Fruit fly (Drosophila melanogaster) whole organism, pupa: ENCODE measurements around the gene CAH7.

ENCODE experiments used
- CG10348 ChIP-seq: fragments of 200-800 bp; sonication (Bioruptor generic); IDR thresholded peaks from 2 replicates; pipeline ENCODE4 v1.3.6; 2022; ENCODE audit warnings: missing biosample characterization, missing genetic modification characterization
- CG14655 ChIP-seq: fragments of 200-800 bp; sonication (Bioruptor generic); optimal IDR thresholded peaks from 3 replicates; lab custom pipeline; 2017; ENCODE audit warnings: mild to moderate bottlenecking, missing biosample characterization, missing genetic modification reagents, missing genetic modification characterization
- CG15710 ChIP-seq: fragments of 200-800 bp; sonication (Bioruptor generic); optimal IDR thresholded peaks from 2 replicates; lab custom pipeline; 2018; ENCODE audit warnings: missing biosample characterization, mild to moderate bottlenecking, missing genetic modification characterization, moderate library complexity
- CG32121 ChIP-seq: fragments of 200-800 bp; sonication (Bioruptor generic); IDR thresholded peaks from 2 replicates; pipeline ENCODE4 v1.3.6; 2022; ENCODE audit warnings: missing biosample characterization, missing genetic modification characterization
- CG34367 ChIP-seq: fragments of 200-800 bp; sonication (Bioruptor generic); optimal IDR thresholded peaks from 2 replicates; lab custom pipeline; 2018; ENCODE audit warnings: missing biosample characterization, mild to moderate bottlenecking, missing genetic modification characterization
- CG4496 ChIP-seq: fragments of 200-800 bp; sonication (Bioruptor generic); IDR thresholded peaks from 3 replicates; pipeline ENCODE4 v1.3.6; 2022; ENCODE audit warnings: missing biosample characterization, missing genetic modification characterization
- CG8301 ChIP-seq: fragments of 200-800 bp; sonication (Bioruptor generic); optimal IDR thresholded peaks from 2 replicates; lab custom pipeline; 2018; ENCODE audit warnings: missing biosample characterization, mild to moderate bottlenecking, missing genetic modification characterization
- CG9948 ChIP-seq: fragments of 200-800 bp; sonication (Bioruptor generic); optimal IDR thresholded peaks from 2 replicates; lab custom pipeline; 2018; ENCODE audit warnings: missing biosample characterization, mild to moderate bottlenecking, missing genetic modification characterization, moderate library complexity
- D1 ChIP-seq: fragments of 200-800 bp; sonication (Bioruptor generic); optimal IDR thresholded peaks from 2 replicates; lab custom pipeline; 2018; ENCODE audit warnings: missing biosample characterization, mild to moderate bottlenecking, missing genetic modification characterization, moderate library complexity
- EcR ChIP-seq: fragments of 200-800 bp; sonication (Bioruptor generic); optimal IDR thresholded peaks from 3 replicates; lab custom pipeline; 2019; ENCODE audit warnings: missing biosample characterization, missing genetic modification characterization, mild to moderate bottlenecking, moderate library complexity, missing genetic modification reagents
- Ets98B ChIP-seq: fragments of 200-800 bp; sonication (Bioruptor generic); IDR thresholded peaks from 2 replicates; pipeline ENCODE4 v1.3.6; 2022; ENCODE audit warnings: missing biosample characterization, missing genetic modification characterization
- Snoo ChIP-seq: fragments of 200-800 bp; sonication (Bioruptor generic); optimal IDR thresholded peaks from 3 replicates; lab custom pipeline; 2017; ENCODE audit warnings: missing biosample characterization, mild to moderate bottlenecking, missing genetic modification characterization, inconsistent platforms
- gl ChIP-seq: fragments of 200-800 bp; sonication (Bioruptor generic); optimal IDR thresholded peaks from 2 replicates; lab custom pipeline; 2018; ENCODE audit warnings: missing biosample characterization, mild to moderate bottlenecking, missing genetic modification characterization
- rn ChIP-seq: fragments of 200-800 bp; sonication (Bioruptor generic); IDR thresholded peaks from 2 replicates; pipeline ENCODE4 v1.3.6; 2022; ENCODE audit warnings: missing biosample characterization, missing genetic modification characterization

DNA sequence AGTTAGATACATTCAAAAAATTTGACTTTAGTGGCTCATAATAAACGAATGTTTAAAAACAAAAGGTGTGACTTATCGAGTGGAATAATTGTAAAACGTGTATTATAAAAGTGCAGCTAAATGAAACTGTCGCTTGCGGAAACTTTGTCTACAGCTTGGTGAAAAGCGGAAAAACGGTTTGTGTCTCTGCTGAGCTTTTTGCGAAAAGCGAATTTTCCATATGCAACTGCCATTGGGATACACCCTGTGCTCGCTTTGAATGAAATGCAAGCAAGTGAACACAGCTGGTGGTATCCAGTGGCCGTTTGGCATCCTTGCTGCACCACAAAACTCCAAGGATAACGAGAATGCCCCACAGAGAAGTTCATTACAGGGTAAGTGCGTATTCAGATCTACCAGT lies 21.1 kb upstream of the CAH7 start:
- TF ChIP-seq rn (no peak), CG8301 (tag; lab: Kevin White, UChicago) (no peak), CG9948 (tag; lab: Kevin White, UChicago) (no peak), CG4496 (GFP tag; lab: Robert Waterston, UW) (peak; percentile 31; the same call in 1 of the 3 replicates), D1 (tag; lab: Kevin White, UChicago) (no peak), Snoo (tag; lab: Kevin White, UChicago) (no peak), Ets98B (GFP tag; lab: Robert Waterston, UW) (no peak), CG34367 (tag; lab: Kevin White, UChicago) (no peak), gl (tag; lab: Kevin White, UChicago) (no peak), CG32121 (no peak), EcR (GFP tag; lab: Kevin White, UChicago) (no peak), CG10348 (GFP tag; lab: Robert Waterston, UW) (no peak), CG15710 (tag; lab: Kevin White, UChicago) (no peak), CG14655 (GFP tag; lab: Kevin White, UChicago) (no peak)
